Fruit fly (Drosophila melanogaster): Measurements from ENCODE around the gene CG34382.

The CG34382 gene

DNA sequence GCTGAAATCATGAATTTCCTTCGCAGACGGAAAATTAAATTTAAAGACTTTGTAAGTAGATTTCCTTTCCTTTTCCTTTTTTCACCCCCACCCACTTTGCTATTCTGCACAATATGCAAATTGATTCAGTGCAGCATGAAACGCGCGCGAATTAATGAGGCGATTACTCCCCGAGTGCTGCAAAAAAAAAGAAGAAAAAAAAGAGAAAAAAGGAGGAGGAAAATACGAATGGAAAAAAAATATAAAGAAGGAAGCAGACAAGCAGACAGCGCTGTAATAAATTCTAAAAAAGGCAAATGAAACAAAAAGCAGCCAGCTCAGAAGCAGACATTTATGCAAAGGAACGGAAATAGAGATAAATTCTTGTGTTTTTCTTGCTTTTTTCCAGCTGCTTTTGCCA, 30.0 kb upstream of the CG34382 start (continued):
- peak; percentile 64 for TF ChIP-seq CG1621 (tag; optimal IDR thresholded peaks at IDR 0.05)
- no peak for TF ChIP-seq CG11294 (GFP tag; IDR thresholded peaks at IDR 0.05)
- peak; percentile 66 for TF ChIP-seq dsx (GFP tag; optimal IDR thresholded peaks at IDR 0.05; ENCODE audit: poor library complexity, severe bottlenecking)
- TF ChIP-seq CG6854 (GFP tag; optimal IDR thresholded peaks at IDR 0.05), result no peak
- TF ChIP-seq Blimp-1 (GFP tag; optimal IDR thresholded peaks at IDR 0.05), result no peak
- no peak for TF ChIP-seq acj6 (GFP tag; optimal IDR thresholded peaks at IDR 0.05)
- TF ChIP-seq eg (GFP tag; IDR thresholded peaks at IDR 0.05), result peak; percentile 85
- peak; percentile 83 for TF ChIP-seq CG16779 (tag; optimal IDR thresholded peaks at IDR 0.05)
- no peak for TF ChIP-seq fkh (GFP tag; optimal IDR thresholded peaks at IDR 0.05)
- TF ChIP-seq Hr4 (GFP tag; optimal IDR thresholded peaks at IDR 0.05), result no peak
- peak; percentile 38 for TF ChIP-seq CG7368 (GFP tag; optimal IDR thresholded peaks at IDR 0.05)
- TF ChIP-seq fd85E (GFP tag; optimal IDR thresholded peaks at IDR 0.05), result no peak
- no peak for TF ChIP-seq CG11902 (GFP tag; optimal IDR thresholded peaks at IDR 0.05)
- peak; percentile 7 for TF ChIP-seq CG10631 (GFP tag; optimal IDR thresholded peaks at IDR 0.05)
- TF ChIP-seq Met (GFP tag; optimal IDR thresholded peaks at IDR 0.05), result no peak
- TF ChIP-seq CG15336 (GFP tag; IDR thresholded peaks at IDR 0.05), result peak; percentile 69
- no peak for TF ChIP-seq CG6792 (GFP tag; optimal IDR thresholded peaks at IDR 0.05)
- TF ChIP-seq CG6808 (GFP tag; optimal IDR thresholded peaks at IDR 0.05), result peak; percentile 91
- peak; percentile 91 for TF ChIP-seq CG9139 (GFP tag; optimal IDR thresholded peaks at IDR 0.05)
- TF ChIP-seq CG10669 (GFP tag; optimal IDR thresholded peaks at IDR 0.05), result peak; percentile 83
- peak; percentile 65 for TF ChIP-seq Eip75B (GFP tag; optimal IDR thresholded peaks at IDR 0.05)
- peak; percentile 56 for TF ChIP-seq pdm3 (GFP tag; optimal IDR thresholded peaks at IDR 0.05)
- peak; percentile 41 for TF ChIP-seq fd59A (GFP tag; optimal IDR thresholded peaks at IDR 0.05)
- TF ChIP-seq Lpt (GFP tag; optimal IDR thresholded peaks at IDR 0.05), result peak; percentile 84
- peak; percentile 75 for TF ChIP-seq Ets96B (tag; optimal IDR thresholded peaks at IDR 0.05)
- TF ChIP-seq CG32006 (GFP tag; optimal IDR thresholded peaks at IDR 0.05), result peak; percentile 55

DNA sequence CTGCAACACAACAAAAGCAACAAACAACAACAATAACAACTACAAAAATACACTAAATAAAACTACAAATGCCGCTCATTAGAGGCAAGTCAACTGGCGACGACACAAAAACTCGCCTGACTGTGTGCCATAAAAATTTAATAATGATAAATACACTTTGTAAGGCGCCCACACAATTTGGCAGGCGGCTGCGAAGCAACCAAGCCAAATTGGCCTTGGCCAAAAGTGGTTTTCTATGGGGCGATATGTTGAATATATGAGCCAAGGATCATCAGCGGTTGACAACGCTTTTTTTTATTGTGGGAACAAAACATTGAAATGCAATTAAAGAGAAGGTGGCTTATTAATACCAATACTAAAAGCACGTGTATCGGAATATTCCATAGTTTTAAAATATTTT, 28.7 kb upstream of the CG34382 start:
- TF ChIP-seq CG34406 (GFP tag; optimal IDR thresholded peaks at IDR 0.05), result no peak
- TF ChIP-seq CG3919 (GFP tag; optimal IDR thresholded peaks at IDR 0.05), result no peak

DNA sequence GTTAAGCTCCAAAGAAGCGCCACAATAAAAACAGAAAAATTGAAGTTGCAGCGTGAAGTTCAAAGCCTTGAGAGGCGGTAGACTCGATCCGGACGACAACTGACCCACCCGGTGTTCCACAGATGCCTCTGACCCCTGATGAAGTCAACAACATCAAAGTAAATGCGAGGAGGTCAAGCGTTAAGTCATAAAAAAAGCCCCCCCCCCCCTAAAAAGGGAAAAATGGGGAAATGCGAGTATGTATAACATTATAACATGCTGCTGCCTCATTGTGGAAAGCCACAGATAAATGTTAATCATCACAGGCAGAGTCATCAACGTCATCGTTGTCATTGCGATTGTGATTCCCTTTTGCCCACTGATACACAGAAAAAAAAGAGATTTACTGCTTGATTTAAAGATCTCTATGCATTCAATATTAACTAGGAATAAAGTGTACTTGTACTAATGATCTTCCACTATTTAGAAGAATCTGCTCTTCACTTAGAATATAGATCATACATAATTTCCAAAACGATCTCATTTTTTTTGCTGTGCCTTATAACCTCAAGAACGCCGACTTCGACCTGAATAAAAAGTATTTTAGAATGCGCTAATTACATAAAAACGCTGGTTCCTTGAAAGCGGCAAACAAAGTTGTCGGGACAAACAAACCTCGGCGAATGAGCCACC, 27.6 kb upstream of the CG34382 start:
- TF ChIP-seq eg (GFP tag; IDR thresholded peaks at IDR 0.05) (no peak), Gug (GFP tag; IDR thresholded peaks at IDR 0.05) (no peak), acj6 (GFP tag; optimal IDR thresholded peaks at IDR 0.05) (no peak), Ets21C (GFP tag; optimal IDR thresholded peaks at IDR 0.05) (no peak), achi (GFP tag; optimal IDR thresholded peaks at IDR 0.05) (no peak), CG4318 (GFP tag; optimal IDR thresholded peaks at IDR 0.05) (no peak), CG11762 (GFP tag; optimal IDR thresholded peaks at IDR 0.05; ENCODE audit: insufficient read depth) (no peak), CG8119 (GFP tag; IDR thresholded peaks at IDR 0.05) (no peak), CG10631 (GFP tag; optimal IDR thresholded peaks at IDR 0.05) (peak; percentile 25), CG15336 (GFP tag; IDR thresholded peaks at IDR 0.05) (no peak), vri (GFP tag; optimal IDR thresholded peaks at IDR 0.05) (no peak), fkh (GFP tag; optimal IDR thresholded peaks at IDR 0.05) (no peak), CG6276 (GFP tag; optimal IDR thresholded peaks at IDR 0.05) (no peak), CG10669 (GFP tag; optimal IDR thresholded peaks at IDR 0.05) (no peak), OdsH (GFP tag; optimal IDR thresholded peaks at IDR 0.05) (peak; percentile 8), CG16779 (tag; optimal IDR thresholded peaks at IDR 0.05) (no peak), CG34406 (GFP tag; optimal IDR thresholded peaks at IDR 0.05) (no peak), net (GFP tag; optimal IDR thresholded peaks at IDR 0.05) (no peak), CG6808 (GFP tag; optimal IDR thresholded peaks at IDR 0.05) (no peak), Sox15 (GFP tag; optimal IDR thresholded peaks at IDR 0.05) (no peak), dac (GFP tag; optimal IDR thresholded peaks at IDR 0.05) (no peak), Sox102F (GFP tag; optimal IDR thresholded peaks at IDR 0.05) (no peak), esn (GFP tag; optimal IDR thresholded peaks at IDR 0.05) (peak; percentile 10), spab (GFP tag; optimal IDR thresholded peaks at IDR 0.05) (no peak), Ets96B (tag; optimal IDR thresholded peaks at IDR 0.05) (peak; percentile 0), CG9139 (GFP tag; optimal IDR thresholded peaks at IDR 0.05) (no peak), svp (GFP tag) (peak; percentile 85), topi (GFP tag; optimal IDR thresholded peaks at IDR 0.05) (peak; percentile 1), Eip78C (GFP tag) (peak; percentile 56), CG3032 (tag; optimal IDR thresholded peaks at IDR 0.05) (peak; percentile 5)

Data from whole organism, prepupa.